Worm (Caenorhabditis elegans) whole organism, L2 larva: ENCODE results near the gene F17A2.16.

ENCODE experiments used
- C34F6.9 ChIP-seq: fragments of 150-350 bp; optimal IDR thresholded peaks from 2 replicates; lab custom pipeline; 2014; ENCODE audit warnings: missing biosample characterization, missing genetic modification characterization
- Y55F3AM.14 ChIP-seq: fragments of 200-800 bp; sonication (Bioruptor generic); optimal IDR thresholded peaks from 2 replicates; lab custom pipeline; 2018; ENCODE audit warnings: mild to moderate bottlenecking, missing genetic modification characterization, missing compliant biosample characterization
- ZK546.5 ChIP-seq: sonication (generic microtip); optimal IDR thresholded peaks from 2 replicates; lab custom pipeline; 2017; ENCODE audit warnings: missing biosample characterization, missing genetic modification characterization
- aly-2 ChIP-seq: fragments of 150-350 bp; optimal IDR thresholded peaks from 2 replicates; lab custom pipeline; 2014; ENCODE audit warnings: missing biosample characterization, missing genetic modification characterization
- ama-1 ChIP-seq: fragments of 150-350 bp; optimal IDR thresholded peaks from 2 replicates; lab custom pipeline; 2018; ENCODE audit warnings: inconsistent platforms
- blmp-1 ChIP-seq: sonication (generic microtip); optimal IDR thresholded peaks from 2 replicates; lab custom pipeline; 2017; ENCODE audit warnings: missing genetic modification characterization, mild to moderate bottlenecking, missing compliant biosample characterization, antibody characterized with exemption, moderate library complexity; ENCODE audit not compliant: insufficient read depth
- crh-2 ChIP-seq: sonication (generic microtip); optimal IDR thresholded peaks from 2 replicates; lab custom pipeline; 2017; ENCODE audit warnings: missing biosample characterization, missing genetic modification characterization
- dmd-4 ChIP-seq: sonication (generic microtip); optimal IDR thresholded peaks from 2 replicates; lab custom pipeline; 2017; ENCODE audit warnings: missing biosample characterization, missing genetic modification characterization
- egl-27 ChIP-seq: sonication (generic microtip); optimal IDR thresholded peaks from 3 replicates; lab custom pipeline; 2017; ENCODE audit warnings: missing biosample characterization, missing genetic modification reagents, missing genetic modification characterization
- elt-3 ChIP-seq: sonication (generic microtip); optimal IDR thresholded peaks from 2 replicates; lab custom pipeline; 2017; ENCODE audit warnings: missing biosample characterization, missing genetic modification characterization
- fos-1 ChIP-seq: fragments of 150-350 bp; optimal IDR thresholded peaks from 2 replicates; lab custom pipeline; 2014; ENCODE audit warnings: missing biosample characterization, missing genetic modification characterization
- gmeb-1 ChIP-seq: fragments of 150-350 bp; optimal IDR thresholded peaks from 2 replicates; lab custom pipeline; 2014; ENCODE audit warnings: missing biosample characterization, missing genetic modification characterization
- lin-11 ChIP-seq: fragments of 150-350 bp; sonication (generic microtip); optimal IDR thresholded peaks from 2 replicates; lab custom pipeline; 2014; ENCODE audit warnings: missing biosample characterization, missing genetic modification characterization, inconsistent platforms, mixed read lengths
- lin-13 ChIP-seq: fragments of 150-350 bp; optimal IDR thresholded peaks from 2 replicates; lab custom pipeline; 2014; ENCODE audit warnings: missing biosample characterization, missing genetic modification reagents, missing genetic modification characterization
- lin-39 ChIP-seq: fragments of 150-350 bp; optimal IDR thresholded peaks from 2 replicates; lab custom pipeline; 2014; ENCODE audit warnings: missing biosample characterization, missing genetic modification reagents, missing genetic modification characterization
- mab-5 ChIP-seq: fragments of 150-350 bp; optimal IDR thresholded peaks from 2 replicates; lab custom pipeline; 2014; ENCODE audit warnings: missing biosample characterization, missing genetic modification characterization
- mbf-1 ChIP-seq: sonication (generic microtip); optimal IDR thresholded peaks from 2 replicates; lab custom pipeline; 2017; ENCODE audit warnings: missing biosample characterization, missing genetic modification characterization
- mdl-1 ChIP-seq, 2 experiments: fragments of 150-350 bp in 1 of 2; sonication (generic microtip) in 1 of 2; optimal IDR thresholded peaks; 2 replicates each; lab custom pipeline; 2017; ENCODE audit warnings: missing biosample characterization in 2 of 2, missing genetic modification characterization in 2 of 2
- nhr-12 ChIP-seq: fragments of 150-350 bp; optimal IDR thresholded peaks from 2 replicates; lab custom pipeline; 2014; ENCODE audit warnings: missing biosample characterization, missing genetic modification characterization
- nhr-129 ChIP-seq: fragments of 150-350 bp; optimal IDR thresholded peaks from 2 replicates; lab custom pipeline; 2014; ENCODE audit warnings: missing biosample characterization, missing genetic modification characterization
- nhr-21 ChIP-seq: fragments of 150-350 bp; optimal IDR thresholded peaks from 2 replicates; lab custom pipeline; 2014; ENCODE audit warnings: missing biosample characterization, missing genetic modification characterization
- nhr-23 ChIP-seq: fragments of 150-350 bp; optimal IDR thresholded peaks from 2 replicates; lab custom pipeline; 2014; ENCODE audit warnings: missing biosample characterization, missing genetic modification reagents, missing genetic modification characterization
- nhr-237 ChIP-seq: fragments of 150-350 bp; optimal IDR thresholded peaks from 2 replicates; lab custom pipeline; 2014; ENCODE audit warnings: missing biosample characterization, missing genetic modification characterization
- nhr-25 ChIP-seq: fragments of 150-350 bp; sonication (generic microtip); optimal IDR thresholded peaks from 3 replicates; lab custom pipeline; 2014; ENCODE audit warnings: missing biosample characterization, missing genetic modification characterization
- nhr-6 ChIP-seq: fragments of 150-350 bp; optimal IDR thresholded peaks from 2 replicates; lab custom pipeline; 2014; ENCODE audit warnings: missing biosample characterization, missing genetic modification characterization
- nhr-77 ChIP-seq: fragments of 150-350 bp; optimal IDR thresholded peaks from 2 replicates; lab custom pipeline; 2014; ENCODE audit warnings: missing biosample characterization, missing genetic modification characterization
- peb-1 ChIP-seq: fragments of 150-350 bp; optimal IDR thresholded peaks from 2 replicates; lab custom pipeline; 2014; ENCODE audit warnings: missing biosample characterization, missing genetic modification characterization
- sem-4 ChIP-seq: fragments of 150-350 bp; optimal IDR thresholded peaks from 2 replicates; lab custom pipeline; 2014; ENCODE audit warnings: missing biosample characterization, missing genetic modification reagents, missing genetic modification characterization
- sma-3 ChIP-seq: sonication (generic microtip); optimal IDR thresholded peaks from 2 replicates; lab custom pipeline; 2016; ENCODE audit warnings: missing genetic modification reagents, missing genetic modification characterization, missing compliant biosample characterization
- snpc-4 ChIP-seq: fragments of 150-350 bp; optimal IDR thresholded peaks from 2 replicates; lab custom pipeline; 2014; ENCODE audit warnings: missing biosample characterization, missing genetic modification characterization
- unc-39 ChIP-seq: fragments of 150-350 bp; optimal IDR thresholded peaks from 2 replicates; lab custom pipeline; 2014; ENCODE audit warnings: missing biosample characterization, missing genetic modification characterization
- ztf-1 ChIP-seq: fragments of 200-800 bp; sonication (Bioruptor generic); conservative IDR thresholded peaks from 2 replicates; pipeline ENCODE4 v1.3.6; 2022; ENCODE audit warnings: missing genetic modification characterization, missing compliant biosample characterization
- ztf-11 ChIP-seq: sonication (generic microtip); optimal IDR thresholded peaks from 2 replicates; lab custom pipeline; 2017; ENCODE audit warnings: missing biosample characterization, missing genetic modification characterization
- ztf-4 ChIP-seq: fragments of 150-350 bp; optimal IDR thresholded peaks from 2 replicates; lab custom pipeline; 2014; ENCODE audit warnings: missing biosample characterization, missing genetic modification characterization

Gene F17A2.16

DNA sequence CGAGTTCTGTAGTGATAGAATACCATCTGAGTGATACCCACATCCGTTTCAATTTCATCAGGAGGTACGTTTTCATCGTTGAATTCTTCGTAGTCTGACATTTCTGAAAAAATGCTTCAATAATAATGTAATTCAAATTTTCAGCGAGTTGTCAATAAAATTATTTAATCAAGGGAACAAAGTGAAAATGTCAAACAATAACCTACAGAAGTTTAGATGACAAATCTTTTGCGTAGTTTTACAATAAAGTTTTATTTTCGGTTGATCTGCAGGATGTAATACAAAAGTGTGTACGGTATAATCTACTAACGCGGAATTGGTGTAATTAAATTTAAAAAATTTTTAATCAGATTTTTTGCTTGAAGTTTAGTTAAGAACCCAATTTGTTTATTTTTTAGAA is 20.0 kb upstream of the F17A2.16 start, which contains the start of gene C04B4.5:
Gene C04B4.5 (minus strand): TSS at position 101 of the 400 bp plus-strand sequence.
- TF ChIP-seq dmd-4 (tag; lab: Kevin White, UChicago), result no peak
- TF ChIP-seq crh-2 (tag; lab: Kevin White, UChicago), result no peak
- TF ChIP-seq lin-13 (GFP tag; lab: Kevin White, UChicago), result no peak
- TF ChIP-seq egl-27 (tag; lab: Kevin White, UChicago), result no peak
- TF ChIP-seq lin-39 (tag; lab: Kevin White, UChicago), result no peak
- TF ChIP-seq snpc-4 (tag; lab: Kevin White, UChicago), result no peak
- no peak for TF ChIP-seq elt-3 (tag; lab: Kevin White, UChicago)
- TF ChIP-seq nhr-77, result no peak
- no peak for TF ChIP-seq mab-5 (tag; lab: Kevin White, UChicago)
- no peak for TF ChIP-seq ZK546.5
- no peak for TF ChIP-seq lin-11 (tag; lab: Kevin White, UChicago)
- no peak for TF ChIP-seq fos-1 (tag; lab: Kevin White, UChicago)
- no peak for TF ChIP-seq peb-1
- TF ChIP-seq unc-39 (tag; lab: Kevin White, UChicago), result no peak
- no peak for TF ChIP-seq nhr-12 (tag; lab: Kevin White, UChicago)
- no peak for TF ChIP-seq ztf-11 (tag; lab: Kevin White, UChicago)
- no peak for TF ChIP-seq ama-1 (lab: Kevin White, UChicago)
- no peak for TF ChIP-seq sem-4 (tag; lab: Kevin White, UChicago)
- TF ChIP-seq ztf-1 (GFP tag; lab: Robert Waterston, UW), result no peak
- no peak for TF ChIP-seq mbf-1 (tag; lab: Kevin White, UChicago)

- TF ChIP-seq nhr-23 (tag; lab: Kevin White, UChicago) (no peak), crh-2 (tag; lab: Kevin White, UChicago) (no peak), peb-1 (no peak), unc-39 (tag; lab: Kevin White, UChicago) (no peak), fos-1 (tag; lab: Kevin White, UChicago) (no peak), ZK546.5 (no peak), sem-4 (tag; lab: Kevin White, UChicago) (no peak), ztf-1 (GFP tag; lab: Robert Waterston, UW) (no peak), aly-2 (no peak), mdl-1 (tag; optimal IDR thresholded peaks at IDR 0.05; lab: Kevin White, UChicago) (no peak), nhr-12 (tag; lab: Kevin White, UChicago) (no peak), Y55F3AM.14 (no peak), nhr-21 (tag; lab: Kevin White, UChicago) (no peak), C34F6.9 (tag; lab: Kevin White, UChicago) (no peak), ztf-11 (tag; lab: Kevin White, UChicago) (no peak), nhr-129 (no peak), ztf-4 (tag; lab: Kevin White, UChicago) (no peak), nhr-237 (tag; lab: Kevin White, UChicago) (no peak)
- TF ChIP-seq, all 48 proteins: peak for 0
These were observed 17.7 kb upstream of the F17A2.16 start, which contains the start of gene C04B4.4 for ce11 chrX:12290539-12290938. Gene C04B4.4 (plus strand): TSS chrX:12290839.

- TF ChIP-seq nhr-23 (tag; lab: Kevin White, UChicago), result no peak
- no peak for TF ChIP-seq nhr-77
- no peak for TF ChIP-seq peb-1
- TF ChIP-seq lin-39 (tag; lab: Kevin White, UChicago), result no peak
- no peak for TF ChIP-seq nhr-129
- TF ChIP-seq ztf-4 (tag; lab: Kevin White, UChicago), result no peak
- TF ChIP-seq aly-2, result no peak
- TF ChIP-seq ztf-11 (tag; lab: Kevin White, UChicago), result no peak
- no peak for TF ChIP-seq crh-2 (tag; lab: Kevin White, UChicago)
- TF ChIP-seq lin-11 (tag; lab: Kevin White, UChicago), result no peak
- no peak for TF ChIP-seq ama-1 (lab: Kevin White, UChicago)
- TF ChIP-seq fos-1 (tag; lab: Kevin White, UChicago), result no peak
- no peak for TF ChIP-seq mdl-1 (tag; optimal IDR thresholded peaks at IDR 0.05; lab: Kevin White, UChicago)
- TF ChIP-seq sma-3 (GFP tag; lab: Kevin White, UChicago), result no peak
- no peak for TF ChIP-seq nhr-6 (tag; lab: Kevin White, UChicago)
- TF ChIP-seq blmp-1 (tag; lab: Kevin White, UChicago), result no peak
These were observed 14.0 kb upstream of the F17A2.16 start, which contains the start of gene W06D11.1 for ce11 chrX:12294263-12294662. Gene W06D11.1 (plus strand): TSS chrX:12294563.

ce11 chrX:12296392-12296791 is 11.9 kb upstream of the F17A2.16 start, which contains the start of gene W06D11.2:
Gene W06D11.2 (minus strand): TSS chrX:12296730.
- no peak for TF ChIP-seq snpc-4 (tag; lab: Kevin White, UChicago)
- TF ChIP-seq nhr-21 (tag; lab: Kevin White, UChicago), result no peak
- TF ChIP-seq nhr-12 (tag; lab: Kevin White, UChicago), result no peak
- no peak for TF ChIP-seq ZK546.5
- no peak for TF ChIP-seq nhr-25 (tag; lab: Kevin White, UChicago)
- no peak for TF ChIP-seq sem-4 (tag; lab: Kevin White, UChicago)
- TF ChIP-seq gmeb-1 (tag; lab: Kevin White, UChicago), result no peak
- no peak for TF ChIP-seq ztf-1 (GFP tag; lab: Robert Waterston, UW)
